Fruit fly (Drosophila melanogaster) whole organism, adult: Measurements from ENCODE around the gene CG11052.

Experiments used
- CG11617 ChIP-seq: fragments of 200-800 bp; sonication (Bioruptor generic); optimal IDR thresholded peaks from 2 replicates; lab custom pipeline; 2017; ENCODE audit warnings: mild to moderate bottlenecking, missing biosample characterization, missing genetic modification reagents, missing genetic modification characterization
- CG12768 ChIP-seq: fragments of 200-800 bp; sonication (Bioruptor generic); optimal IDR thresholded peaks from 2 replicates; lab custom pipeline; 2017; ENCODE audit warnings: missing biosample characterization, missing genetic modification characterization, mild to moderate bottlenecking, moderate library complexity, missing genetic modification reagents
- CG14711 ChIP-seq: fragments of 200-800 bp; sonication (Bioruptor generic); optimal IDR thresholded peaks from 2 replicates; lab custom pipeline; 2018; ENCODE audit warnings: missing biosample characterization, mild to moderate bottlenecking, missing genetic modification characterization, moderate library complexity
- CG1620 ChIP-seq: fragments of 200-800 bp; sonication (Bioruptor generic); optimal IDR thresholded peaks from 2 replicates; lab custom pipeline; 2016; ENCODE audit warnings: missing biosample characterization, missing genetic modification characterization
- CG33017 ChIP-seq: fragments of 200-800 bp; sonication (Bioruptor generic); optimal IDR thresholded peaks from 2 replicates; lab custom pipeline; 2018; ENCODE audit warnings: missing biosample characterization, mild to moderate bottlenecking, missing genetic modification characterization, moderate library complexity
- CG5204 ChIP-seq: fragments of 200-800 bp; sonication (Bioruptor generic); optimal IDR thresholded peaks from 2 replicates; lab custom pipeline; 2016; ENCODE audit warnings: missing biosample characterization, missing genetic modification characterization
- CG7045 ChIP-seq: fragments of 200-800 bp; sonication (Bioruptor generic); optimal IDR thresholded peaks from 2 replicates; lab custom pipeline; 2017; ENCODE audit warnings: missing biosample characterization, mild to moderate bottlenecking, missing genetic modification characterization
- CG7101 ChIP-seq: fragments of 200-800 bp; sonication (Bioruptor generic); optimal IDR thresholded peaks from 2 replicates; lab custom pipeline; 2018; ENCODE audit warnings: missing biosample characterization, mild to moderate bottlenecking, missing genetic modification characterization, moderate library complexity
- Clk ChIP-seq: fragments of 200-800 bp; sonication (Bioruptor generic); optimal IDR thresholded peaks from 2 replicates; lab custom pipeline; 2017; ENCODE audit warnings: missing biosample characterization, missing genetic modification characterization
- Crg-1 ChIP-seq: fragments of 200-800 bp; sonication (Bioruptor generic); optimal IDR thresholded peaks from 2 replicates; lab custom pipeline; 2016; ENCODE audit warnings: missing biosample characterization, missing genetic modification characterization
- Hr96 ChIP-seq: fragments of 200-800 bp; sonication (Bioruptor generic); optimal IDR thresholded peaks from 2 replicates; lab custom pipeline; 2016; ENCODE audit warnings: missing biosample characterization, missing genetic modification characterization
- Mnt ChIP-seq: fragments of 200-800 bp; sonication (Bioruptor generic); optimal IDR thresholded peaks from 2 replicates; lab custom pipeline; 2016; ENCODE audit warnings: missing biosample characterization, mild to moderate bottlenecking, missing genetic modification characterization
- bab1 ChIP-seq: fragments of 200-800 bp; sonication (Bioruptor generic); optimal IDR thresholded peaks from 3 replicates; lab custom pipeline; 2019; ENCODE audit warnings: missing biosample characterization, mild to moderate bottlenecking, missing genetic modification characterization, moderate library complexity
- cic ChIP-seq: fragments of 200-800 bp; sonication (Bioruptor generic); optimal IDR thresholded peaks from 2 replicates; lab custom pipeline; 2017; ENCODE audit warnings: missing biosample characterization, mild to moderate bottlenecking, missing genetic modification characterization, moderate library complexity
- cnc ChIP-seq, 2 experiments: fragments of >200 bp; optimal IDR thresholded peaks; 2 replicates each; lab custom pipeline; 2017
- kay ChIP-seq: fragments of 200-800 bp; sonication (Bioruptor generic); peaks from one replicate; lab custom pipeline; 2016; ENCODE audit warnings: missing biosample characterization, missing genetic modification characterization, borderline replicate concordance
- ovo ChIP-seq: fragments of 200-800 bp; sonication (Bioruptor generic); optimal IDR thresholded peaks from 2 replicates; lab custom pipeline; 2016; ENCODE audit warnings: missing biosample characterization, missing genetic modification characterization
- pad ChIP-seq: fragments of 200-800 bp; sonication (Bioruptor generic); optimal IDR thresholded peaks from 3 replicates; lab custom pipeline; 2017; ENCODE audit warnings: missing biosample characterization, missing genetic modification characterization, mild to moderate bottlenecking, moderate library complexity, missing genetic modification reagents
- tj ChIP-seq: fragments of 200-800 bp; sonication (Bioruptor generic); optimal IDR thresholded peaks from 3 replicates; lab custom pipeline; 2017; ENCODE audit warnings: missing biosample characterization, mild to moderate bottlenecking, missing genetic modification characterization, moderate library complexity
- toe ChIP-seq: fragments of 200-800 bp; sonication (Bioruptor generic); optimal IDR thresholded peaks from 2 replicates; lab custom pipeline; 2016; ENCODE audit warnings: missing biosample characterization, missing genetic modification characterization

Gene CG11052

dm6 chr3R:8013121-8014009, 4.3 kb upstream of the CG11052 start, which contains the start of the genes CG10435 and Pbp95:
CG10435 (minus strand) TSS chr3R:8013201.
Pbp95 (plus strand) TSS chr3R:8013791.
- peak; percentile 32 for TF ChIP-seq Clk (GFP tag; lab: Kevin White, UChicago)
- TF ChIP-seq pad (GFP tag; lab: Kevin White, UChicago): peak; percentile 49
- TF ChIP-seq toe (GFP tag; lab: Kevin White, UChicago): peak; percentile 79
- no peak for TF ChIP-seq CG33017 (tag; lab: Kevin White, UChicago)
- peak; percentile 37 for TF ChIP-seq CG7045 (GFP tag; lab: Kevin White, UChicago)
- no peak for TF ChIP-seq kay (GFP tag; lab: Kevin White, UChicago)
- TF ChIP-seq Hr96 (GFP tag; lab: Kevin White, UChicago): peak; percentile 4
- no peak for TF ChIP-seq cnc (optimal IDR thresholded peaks at IDR 0.05; lab: Kevin White, UChicago)
- peak; percentile 83 for TF ChIP-seq tj
- no peak for TF ChIP-seq cic (GFP tag; lab: Kevin White, UChicago)
- TF ChIP-seq ovo: no peak
- peak; percentile 54 for TF ChIP-seq Crg-1
- TF ChIP-seq CG12768 (GFP tag; lab: Kevin White, UChicago): peak; percentile 39
- peak; percentile 57 for TF ChIP-seq CG7101 (tag; lab: Kevin White, UChicago)
- TF ChIP-seq CG1620 (GFP tag; lab: Kevin White, UChicago): peak; percentile 66
- TF ChIP-seq CG11617 (GFP tag; lab: Kevin White, UChicago): peak; percentile 72
- peak; percentile 31 for TF ChIP-seq CG14711 (tag; lab: Kevin White, UChicago)
- TF ChIP-seq CG5204: peak; percentile 80
- TF ChIP-seq Mnt: peak; percentile 60
- peak; percentile 33 for TF ChIP-seq bab1 (GFP tag; lab: Kevin White, UChicago)

- TF ChIP-seq CG33017 (tag; lab: Kevin White, UChicago): peak; percentile 18
- TF ChIP-seq tj: peak; percentile 64
- TF ChIP-seq CG12768 (GFP tag; lab: Kevin White, UChicago): peak; percentile 17
- TF ChIP-seq cnc (optimal IDR thresholded peaks at IDR 0.05; lab: Kevin White, UChicago): no peak
- no peak for TF ChIP-seq ovo
- TF ChIP-seq bab1 (GFP tag; lab: Kevin White, UChicago): peak; percentile 13
- TF ChIP-seq kay (GFP tag; lab: Kevin White, UChicago): no peak
- no peak for TF ChIP-seq CG11617 (GFP tag; lab: Kevin White, UChicago)
- TF ChIP-seq CG14711 (tag; lab: Kevin White, UChicago): no peak
- no peak for TF ChIP-seq cic (GFP tag; lab: Kevin White, UChicago)
- no peak for TF ChIP-seq CG5204
- no peak for TF ChIP-seq Crg-1
- TF ChIP-seq Hr96 (GFP tag; lab: Kevin White, UChicago): no peak
Observed at dm6 chr3R:8007595-8008255, 1.4 kb downstream of the CG11052 start, which contains the start of gene CG2767. CG2767 (minus strand) TSS chr3R:8008110.

dm6 chr3R:8001074-8001669, 7.9 kb downstream of the CG11052 start, which contains the start of the genes Kmn2 and CG2698:
Kmn2 (minus strand) TSS chr3R:8001309.
CG2698 (plus strand) TSS chr3R:8001562.
- peak; percentile 90 for TF ChIP-seq bab1 (GFP tag; lab: Kevin White, UChicago)
- peak; percentile 93 for TF ChIP-seq CG1620 (GFP tag; lab: Kevin White, UChicago)
- TF ChIP-seq CG12768 (GFP tag; lab: Kevin White, UChicago): peak; percentile 98
- peak; percentile 88 for TF ChIP-seq Mnt
- peak; percentile 94 for TF ChIP-seq CG11617 (GFP tag; lab: Kevin White, UChicago)
- peak; percentile 90 for TF ChIP-seq pad (GFP tag; lab: Kevin White, UChicago)
- TF ChIP-seq CG7045 (GFP tag; lab: Kevin White, UChicago): peak; percentile 96
- no peak for TF ChIP-seq cnc (optimal IDR thresholded peaks at IDR 0.05; lab: Kevin White, UChicago)
- TF ChIP-seq Clk (GFP tag; lab: Kevin White, UChicago): peak; percentile 80
- peak; percentile 97 for TF ChIP-seq CG7101 (tag; lab: Kevin White, UChicago)
- peak; percentile 88 for TF ChIP-seq toe (GFP tag; lab: Kevin White, UChicago)
- TF ChIP-seq tj: peak; percentile 74
- peak; percentile 95 for TF ChIP-seq CG33017 (tag; lab: Kevin White, UChicago)
- TF ChIP-seq Hr96 (GFP tag; lab: Kevin White, UChicago): no peak
- peak; percentile 93 for TF ChIP-seq ovo
- TF ChIP-seq CG14711 (tag; lab: Kevin White, UChicago): peak; percentile 90
- TF ChIP-seq kay (GFP tag; lab: Kevin White, UChicago): peak; percentile 91
- peak; percentile 97 for TF ChIP-seq Crg-1
- TF ChIP-seq CG5204: peak; percentile 92
- TF ChIP-seq cic (GFP tag; lab: Kevin White, UChicago): peak; percentile 82

dm6 chr3R:7999530-8000116, 9.5 kb downstream of the CG11052 start, which contains the start of gene PIG-H:
PIG-H (plus strand) TSS chr3R:7999832.
- TF ChIP-seq Crg-1 (no peak), tj (no peak), CG7045 (GFP tag; lab: Kevin White, UChicago) (no peak), Hr96 (GFP tag; lab: Kevin White, UChicago) (no peak), CG11617 (GFP tag; lab: Kevin White, UChicago) (no peak), CG5204 (peak; percentile 11), ovo (no peak), Clk (GFP tag; lab: Kevin White, UChicago) (no peak), CG33017 (tag; lab: Kevin White, UChicago) (no peak), toe (GFP tag; lab: Kevin White, UChicago) (peak; percentile 8), CG14711 (tag; lab: Kevin White, UChicago) (peak; percentile 23), cnc (optimal IDR thresholded peaks at IDR 0.05; lab: Kevin White, UChicago) (no peak), kay (GFP tag; lab: Kevin White, UChicago) (peak; percentile 22), cic (GFP tag; lab: Kevin White, UChicago) (no peak), CG12768 (GFP tag; lab: Kevin White, UChicago) (peak; percentile 5)
